Worm (Caenorhabditis elegans) whole organism, mixed stage, embryonic: ENCODE measurements around the gene W01C9.2.

Experiments
- M03D4.4 ChIP-seq: sonication (generic microtip); optimal IDR thresholded peaks from 2 replicates; lab custom pipeline; 2017; ENCODE audit warnings: mild to moderate bottlenecking, missing genetic modification characterization, missing compliant biosample characterization
- ces-1 ChIP-seq: fragments of 150-350 bp; optimal IDR thresholded peaks from 2 replicates; lab custom pipeline; 2014; ENCODE audit warnings: missing biosample characterization, missing genetic modification reagents, missing genetic modification characterization
- ham-2 ChIP-seq: fragments of 200-800 bp; sonication (Bioruptor generic); optimal IDR thresholded peaks from 2 replicates; lab custom pipeline; 2018; ENCODE audit warnings: mild to moderate bottlenecking, missing genetic modification characterization, missing compliant biosample characterization
- lin-13 ChIP-seq: fragments of 150-350 bp; optimal IDR thresholded peaks from 2 replicates; lab custom pipeline; 2014; ENCODE audit warnings: missing biosample characterization, missing genetic modification characterization
- lsy-2 ChIP-seq: fragments of 150-350 bp; optimal IDR thresholded peaks from 2 replicates; lab custom pipeline; 2014; ENCODE audit warnings: missing biosample characterization, missing genetic modification characterization
- nhr-12 ChIP-seq: fragments of 150-350 bp; optimal IDR thresholded peaks from 2 replicates; lab custom pipeline; 2014; ENCODE audit warnings: missing biosample characterization, missing genetic modification characterization
- nhr-237 ChIP-seq: fragments of 150-350 bp; optimal IDR thresholded peaks from 2 replicates; lab custom pipeline; 2014; ENCODE audit warnings: missing biosample characterization, missing genetic modification characterization
- nhr-76 ChIP-seq: sonication (generic microtip); optimal IDR thresholded peaks from 2 replicates; lab custom pipeline; 2017; ENCODE audit warnings: missing biosample characterization, missing genetic modification characterization
- pha-4 ChIP-seq: fragments of 150-350 bp; optimal IDR thresholded peaks from 2 replicates; lab custom pipeline; 2018; ENCODE audit warnings: missing biosample characterization, missing genetic modification reagents, missing genetic modification characterization
- snpc-4 ChIP-seq: fragments of 150-350 bp; optimal IDR thresholded peaks from 2 replicates; lab custom pipeline; 2014; ENCODE audit warnings: missing biosample characterization, missing genetic modification characterization
- unc-120 ChIP-seq: sonication (generic microtip); optimal IDR thresholded peaks from 2 replicates; lab custom pipeline; 2017; ENCODE audit warnings: missing genetic modification characterization, missing compliant biosample characterization; ENCODE audit not compliant: poor library complexity, severe bottlenecking
- unc-39 ChIP-seq: fragments of 150-350 bp; optimal IDR thresholded peaks from 2 replicates; lab custom pipeline; 2014; ENCODE audit warnings: missing biosample characterization, missing genetic modification characterization
- unc-62 ChIP-seq: fragments of 150-350 bp; optimal IDR thresholded peaks from 2 replicates; lab custom pipeline; 2014; ENCODE audit warnings: missing biosample characterization, missing genetic modification reagents, missing genetic modification characterization
- ztf-11 ChIP-seq: fragments of 150-350 bp; optimal IDR thresholded peaks from 2 replicates; lab custom pipeline; 2014; ENCODE audit warnings: missing biosample characterization, missing genetic modification characterization

ce11 chrII:8518210-8518609, 17.9 kb upstream of the W01C9.2 start, which contains the start of gene T13H5.8:
- TF ChIP-seq pha-4 (tag; lab: Kevin White, UChicago) (no peak), nhr-237 (tag; lab: Kevin White, UChicago) (no peak), unc-62 (GFP tag; lab: Kevin White, UChicago) (no peak), unc-39 (tag; lab: Kevin White, UChicago) (no peak), ham-2 (no peak), M03D4.4 (tag; lab: Kevin White, UChicago) (no peak), nhr-12 (tag; lab: Kevin White, UChicago) (no peak), lsy-2 (no peak), ces-1 (GFP tag; lab: Kevin White, UChicago) (no peak), nhr-76 (no peak), lin-13 (tag; lab: Kevin White, UChicago) (no peak), unc-120 (tag; lab: Kevin White, UChicago) (no peak), snpc-4 (no peak), ztf-11 (no peak)
